Worm (Caenorhabditis elegans) whole organism, late embryonic: ENCODE data around the gene K07H8.5.

ENCODE experiments used
- C08G9.2 ChIP-seq: sonication (generic microtip); optimal IDR thresholded peaks from 2 replicates; lab custom pipeline; 2016; ENCODE audit warnings: mild to moderate bottlenecking, missing genetic modification characterization, moderate library complexity, missing compliant biosample characterization
- K02D7.2 ChIP-seq: sonication (generic microtip); optimal IDR thresholded peaks from 2 replicates; lab custom pipeline; 2017; ENCODE audit warnings: mild to moderate bottlenecking, missing genetic modification characterization, missing compliant biosample characterization
- Y22D7AL.16 ChIP-seq: sonication (generic microtip); optimal IDR thresholded peaks from 2 replicates; lab custom pipeline; 2016; ENCODE audit warnings: missing genetic modification characterization, missing compliant biosample characterization
- ama-1 ChIP-seq: fragments of 150-350 bp; optimal IDR thresholded peaks from 2 replicates; lab custom pipeline; 2014
- ceh-18 ChIP-seq: sonication (generic microtip); optimal IDR thresholded peaks from 2 replicates; lab custom pipeline; 2016; ENCODE audit warnings: missing genetic modification characterization, missing compliant biosample characterization
- ceh-19 ChIP-seq: fragments of 200-800 bp; sonication (Bioruptor generic); optimal IDR thresholded peaks from 2 replicates; lab custom pipeline; 2018; ENCODE audit warnings: mild to moderate bottlenecking, missing genetic modification characterization, missing compliant biosample characterization
- ceh-22 ChIP-seq: sonication (generic microtip); optimal IDR thresholded peaks from 2 replicates; lab custom pipeline; 2017; ENCODE audit warnings: missing biosample characterization, missing genetic modification characterization
- ceh-30 ChIP-seq: fragments of 150-350 bp; optimal IDR thresholded peaks from 2 replicates; lab custom pipeline; 2014; ENCODE audit warnings: missing biosample characterization, missing genetic modification characterization
- ceh-31 ChIP-seq: sonication (generic microtip); optimal IDR thresholded peaks from 2 replicates; lab custom pipeline; 2016; ENCODE audit warnings: missing genetic modification characterization, missing compliant biosample characterization
- ceh-45 ChIP-seq: fragments of 200-800 bp; sonication (Bioruptor generic); IDR thresholded peaks from 2 replicates; pipeline ENCODE4 v1.3.6; 2022; ENCODE audit warnings: missing genetic modification reagents, missing genetic modification characterization, missing compliant biosample characterization
- ceh-6 ChIP-seq: fragments of 200-800 bp; sonication (Bioruptor generic); optimal IDR thresholded peaks from 2 replicates; lab custom pipeline; 2018; ENCODE audit warnings: mild to moderate bottlenecking, missing genetic modification characterization, missing compliant biosample characterization
- ceh-9 ChIP-seq: sonication (generic microtip); optimal IDR thresholded peaks from 2 replicates; lab custom pipeline; 2016; ENCODE audit warnings: mild to moderate bottlenecking, missing genetic modification characterization, inconsistent platforms, missing compliant biosample characterization
- elt-4 ChIP-seq: sonication (generic microtip); optimal IDR thresholded peaks from 2 replicates; lab custom pipeline; 2016; ENCODE audit warnings: missing genetic modification characterization, missing compliant biosample characterization
- eyg-1 ChIP-seq: sonication (generic microtip); optimal IDR thresholded peaks from 2 replicates; lab custom pipeline; 2016; ENCODE audit warnings: missing genotype, missing genetic modification characterization, missing compliant biosample characterization
- fax-1 ChIP-seq: sonication (generic microtip); optimal IDR thresholded peaks from 2 replicates; lab custom pipeline; 2016; ENCODE audit warnings: missing genotype, missing genetic modification characterization, missing compliant biosample characterization
- gmeb-2 ChIP-seq: sonication (generic microtip); optimal IDR thresholded peaks from 2 replicates; lab custom pipeline; 2016; ENCODE audit warnings: missing genetic modification characterization, inconsistent platforms, missing compliant biosample characterization
- hlh-15 ChIP-seq: sonication (generic microtip); optimal IDR thresholded peaks from 2 replicates; lab custom pipeline; 2016; ENCODE audit warnings: missing genetic modification characterization, missing compliant biosample characterization
- hlh-30 ChIP-seq: sonication (generic microtip); optimal IDR thresholded peaks from 2 replicates; lab custom pipeline; 2017; ENCODE audit warnings: antibody characterized with exemption, missing genetic modification characterization, missing compliant biosample characterization; ENCODE audit not compliant: insufficient read depth
- hlh-6 ChIP-seq: sonication (generic microtip); optimal IDR thresholded peaks from 2 replicates; lab custom pipeline; 2016; ENCODE audit warnings: missing genotype, missing genetic modification characterization, missing compliant biosample characterization
- madf-2 ChIP-seq: sonication (generic microtip); optimal IDR thresholded peaks from 2 replicates; lab custom pipeline; 2017; ENCODE audit warnings: missing genetic modification characterization, missing compliant biosample characterization
- mec-3 ChIP-seq: sonication (generic microtip); optimal IDR thresholded peaks from 2 replicates; lab custom pipeline; 2016; ENCODE audit warnings: borderline replicate concordance, missing genetic modification characterization, missing compliant biosample characterization
- nfya-1 ChIP-seq: sonication (generic microtip); optimal IDR thresholded peaks from 2 replicates; lab custom pipeline; 2017; ENCODE audit warnings: missing genetic modification characterization, mild to moderate bottlenecking, missing compliant biosample characterization, antibody characterized with exemption, moderate library complexity
- nhr-11 ChIP-seq: fragments of 150-350 bp; optimal IDR thresholded peaks from 2 replicates; lab custom pipeline; 2014; ENCODE audit warnings: missing biosample characterization, missing genetic modification characterization
- odd-2 ChIP-seq: sonication (generic microtip); optimal IDR thresholded peaks from 2 replicates; lab custom pipeline; 2017; ENCODE audit warnings: antibody characterized with exemption, mild to moderate bottlenecking, missing genetic modification characterization, missing compliant biosample characterization
- pat-9 ChIP-seq: fragments of 200-800 bp; sonication (Bioruptor generic); optimal IDR thresholded peaks from 2 replicates; lab custom pipeline; 2018; ENCODE audit warnings: mild to moderate bottlenecking, missing genetic modification characterization, moderate library complexity, missing compliant biosample characterization
- pax-1 ChIP-seq: fragments of 150-350 bp; optimal IDR thresholded peaks from 2 replicates; lab custom pipeline; 2014; ENCODE audit warnings: missing biosample characterization, missing genetic modification characterization
- pha-2 ChIP-seq: sonication (generic microtip); optimal IDR thresholded peaks from 2 replicates; lab custom pipeline; 2017; ENCODE audit warnings: mild to moderate bottlenecking, missing genetic modification characterization, missing compliant biosample characterization
- pqm-1 ChIP-seq: sonication (generic microtip); optimal IDR thresholded peaks from 2 replicates; lab custom pipeline; 2016; ENCODE audit warnings: missing genetic modification characterization, missing compliant biosample characterization
- sox-2 ChIP-seq: fragments of 200-800 bp; sonication (Bioruptor generic); IDR thresholded peaks from 2 replicates; pipeline ENCODE4 v1.3.6; 2022; ENCODE audit warnings: missing genetic modification reagents, missing genetic modification characterization, missing compliant biosample characterization
- ttx-3 ChIP-seq: sonication (generic microtip); optimal IDR thresholded peaks from 2 replicates; lab custom pipeline; 2016; ENCODE audit warnings: missing genetic modification reagents, missing genetic modification characterization, missing compliant biosample characterization
- unc-3 ChIP-seq, 2 experiments: fragments of 200-800 bp in 1 of 2; sonication (Bioruptor generic) in 1 of 2; sonication (generic microtip) in 1 of 2; conservative IDR thresholded peaks in 1 of 2; optimal IDR thresholded peaks in 1 of 2; 2 replicates each; pipeline versions ENCODE4 v1.3.6 to Lab custom; 2016 to 2022; ENCODE audit warnings: missing compliant biosample characterization in 2 of 2, missing genetic modification characterization in 2 of 2, missing genetic modification reagents in 1 of 2
- unc-42 ChIP-seq: sonication (generic microtip); optimal IDR thresholded peaks from 2 replicates; lab custom pipeline; 2016; ENCODE audit warnings: missing genotype, missing genetic modification characterization, missing compliant biosample characterization
- unc-86 ChIP-seq: sonication (generic microtip); optimal IDR thresholded peaks from 2 replicates; lab custom pipeline; 2016; ENCODE audit warnings: missing genetic modification characterization, missing compliant biosample characterization

K07H8.5 gene

ce11 chrIV:8294650-8295049 lies 26.5 kb downstream of the K07H8.5 start, which contains the start of gene tbce-1:
tbce-1 (plus strand) TSS chrIV:8294690.
- TF ChIP-seq unc-86, result no peak
- TF ChIP-seq unc-3 (GFP tag; conservative IDR thresholded peaks at IDR 0.05; lab: Robert Waterston, UW), result no peak
- no peak for TF ChIP-seq unc-3 (tag; optimal IDR thresholded peaks at IDR 0.05; lab: Kevin White, UChicago)
- no peak for TF ChIP-seq sox-2 (GFP tag; lab: Robert Waterston, UW)
- TF ChIP-seq hlh-6 (tag; lab: Kevin White, UChicago), result no peak
- TF ChIP-seq elt-4 (tag; lab: Kevin White, UChicago), result no peak
- no peak for TF ChIP-seq hlh-30 (tag; lab: Kevin White, UChicago)
- no peak for TF ChIP-seq ttx-3 (tag; lab: Kevin White, UChicago)
- TF ChIP-seq ceh-31, result no peak
- no peak for TF ChIP-seq mec-3
- no peak for TF ChIP-seq ceh-9 (tag; lab: Kevin White, UChicago)
- TF ChIP-seq ama-1, result no peak
- TF ChIP-seq, all 69 proteins: peak for 0

ce11 chrIV:8297192-8297591 lies 29.1 kb downstream of the K07H8.5 start, which contains the start of gene nprl-3:
nprl-3 (plus strand) TSS chrIV:8297492.
- TF ChIP-seq Y22D7AL.16 (tag; lab: Kevin White, UChicago), result no peak
- no peak for TF ChIP-seq ceh-18 (tag; lab: Kevin White, UChicago)
- TF ChIP-seq, all 69 proteins: peak for 0

DNA sequence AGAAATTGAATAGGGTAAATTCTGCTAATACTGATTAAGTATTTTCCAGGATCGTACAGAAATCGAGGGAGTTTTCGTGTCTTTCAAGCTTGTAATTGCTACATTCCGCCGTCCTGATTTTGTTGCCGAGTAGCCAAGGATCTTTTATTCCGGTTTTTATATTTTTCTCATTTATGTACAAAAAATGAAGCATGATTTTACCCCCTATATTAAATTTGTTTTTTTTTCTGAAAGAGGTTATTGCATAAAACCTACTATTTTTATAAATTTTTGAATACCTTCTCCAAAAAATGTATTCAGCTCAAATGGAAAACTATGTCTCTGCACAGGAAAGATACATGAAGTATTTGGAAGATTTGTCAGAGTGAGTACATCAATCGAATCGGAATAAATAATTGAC lies 31.5 kb downstream of the K07H8.5 start, which contains the start of gene F35H10.6:
Gene F35H10.6 (plus strand): TSS at position 301 of the 400 bp plus-strand sequence.
- TF ChIP-seq ceh-45 (no peak), unc-3 (GFP tag; conservative IDR thresholded peaks at IDR 0.05; lab: Robert Waterston, UW) (no peak), unc-3 (tag; optimal IDR thresholded peaks at IDR 0.05; lab: Kevin White, UChicago) (no peak), ceh-6 (GFP tag; lab: Kevin White, UChicago) (no peak), unc-42 (no peak), ceh-19 (GFP tag; lab: Kevin White, UChicago) (no peak), fax-1 (no peak), pqm-1 (no peak), pat-9 (tag; lab: Kevin White, UChicago) (no peak), ceh-9 (tag; lab: Kevin White, UChicago) (no peak), pax-1 (no peak), nfya-1 (tag; lab: Kevin White, UChicago) (no peak), odd-2 (tag; lab: Kevin White, UChicago) (no peak), pha-2 (tag; lab: Kevin White, UChicago) (no peak), hlh-15 (tag; lab: Kevin White, UChicago) (no peak), madf-2 (tag; lab: Kevin White, UChicago) (no peak)

ce11 chrIV:8300468-8300867 lies 32.3 kb downstream of the K07H8.5 start, which contains the start of gene F35H10.5:
F35H10.5 (plus strand) TSS chrIV:8300768.
- no peak for TF ChIP-seq nhr-11 (tag; lab: Kevin White, UChicago)
- no peak for TF ChIP-seq K02D7.2 (tag; lab: Kevin White, UChicago)
- no peak for TF ChIP-seq ceh-22 (tag; lab: Kevin White, UChicago)
- TF ChIP-seq ama-1, result no peak
- TF ChIP-seq pax-1, result no peak
- no peak for TF ChIP-seq eyg-1 (tag; lab: Kevin White, UChicago)

- TF ChIP-seq pax-1 (no peak), hlh-6 (tag; lab: Kevin White, UChicago) (no peak), mec-3 (no peak), ceh-30 (tag; lab: Kevin White, UChicago) (no peak), hlh-15 (tag; lab: Kevin White, UChicago) (no peak), ceh-22 (tag; lab: Kevin White, UChicago) (no peak), hlh-30 (tag; lab: Kevin White, UChicago) (no peak), ceh-19 (GFP tag; lab: Kevin White, UChicago) (no peak), C08G9.2 (tag; lab: Kevin White, UChicago) (no peak), gmeb-2 (no peak), ceh-6 (GFP tag; lab: Kevin White, UChicago) (no peak)
- TF ChIP-seq, all 69 proteins: peak for 0
These were observed 33.8 kb downstream of the K07H8.5 start for ce11 chrIV:8301925-8302324.
